Fruit fly (Drosophila melanogaster) whole organism, wandering third instar larva: ENCODE results near the gene Hrb87F.

ENCODE experiments used
- Abd-B ChIP-seq: fragments of >200 bp; optimal IDR thresholded peaks from 2 replicates; lab custom pipeline; 2017; ENCODE audit warnings: missing biosample characterization, missing genetic modification characterization
- CG32264 ChIP-seq: fragments of 200-800 bp; sonication (Bioruptor generic); optimal IDR thresholded peaks from 2 replicates; lab custom pipeline; 2016; ENCODE audit warnings: missing biosample characterization, missing genetic modification characterization
- CG9705 ChIP-seq: fragments of 200-800 bp; sonication (Bioruptor generic); optimal IDR thresholded peaks from 2 replicates; lab custom pipeline; 2018; ENCODE audit warnings: missing biosample characterization, mild to moderate bottlenecking, missing genetic modification characterization
- CrebA ChIP-seq: fragments of 200-800 bp; sonication (Bioruptor generic); optimal IDR thresholded peaks from 2 replicates; lab custom pipeline; 2016; ENCODE audit warnings: missing biosample characterization, mild to moderate bottlenecking, missing genetic modification characterization, borderline replicate concordance
- Dfd ChIP-seq: fragments of >200 bp; optimal IDR thresholded peaks from 2 replicates; lab custom pipeline; 2017; ENCODE audit warnings: missing biosample characterization, missing genetic modification characterization
- Dif ChIP-seq: fragments of 200-275, 200-300 bp; sonication (Bioruptor generic); optimal IDR thresholded peaks from 2 replicates; lab custom pipeline; 2018; ENCODE audit warnings: missing biosample characterization, missing genetic modification characterization; ENCODE audit not compliant: partially characterized antibody
- GATAd ChIP-seq: sonication (Bioruptor generic); optimal IDR thresholded peaks from 2 replicates; lab custom pipeline; 2016; ENCODE audit warnings: missing biosample characterization, missing genetic modification characterization
- HLH106 ChIP-seq: fragments of 200-800 bp; optimal IDR thresholded peaks from 3 replicates; lab custom pipeline; 2019; ENCODE audit warnings: missing biosample characterization, mild to moderate bottlenecking, missing genetic modification characterization, moderate library complexity
- Hnf4 ChIP-seq: fragments of 200-800 bp; sonication (Bioruptor generic); optimal IDR thresholded peaks from 2 replicates; lab custom pipeline; 2016; ENCODE audit warnings: missing biosample characterization, mild to moderate bottlenecking, missing genetic modification characterization
- Hr78 ChIP-seq: fragments of >200 bp; optimal IDR thresholded peaks from 2 replicates; lab custom pipeline; 2017; ENCODE audit warnings: missing biosample characterization, missing genetic modification characterization
- Jra ChIP-seq: sonication (Bioruptor generic); optimal IDR thresholded peaks from 2 replicates; lab custom pipeline; 2016; ENCODE audit warnings: missing biosample characterization, missing genetic modification characterization
- Mio ChIP-seq: sonication (Bioruptor generic); optimal IDR thresholded peaks from 2 replicates; lab custom pipeline; 2016; ENCODE audit warnings: missing biosample characterization, missing genetic modification characterization
- Myc ChIP-seq: fragments of >200 bp; optimal IDR thresholded peaks from 2 replicates; lab custom pipeline; 2017
- OdsH ChIP-seq: fragments of 200-800 bp; sonication (Bioruptor generic); optimal IDR thresholded peaks from 2 replicates; lab custom pipeline; 2016; ENCODE audit warnings: missing biosample characterization, mild to moderate bottlenecking, missing genetic modification characterization
- Rel ChIP-seq, 2 experiments: fragments of 200-800 bp; sonication (Bioruptor generic) in 1 of 2; optimal IDR thresholded peaks; 2 replicates in 1 of 2; 3 replicates in 1 of 2; lab custom pipeline; 2016 to 2019; ENCODE audit warnings: mild to moderate bottlenecking in 2 of 2, missing biosample characterization in 2 of 2, missing genetic modification characterization in 2 of 2, moderate library complexity in 1 of 2
- Sp1 ChIP-seq: fragments of 200-800 bp; sonication (Bioruptor generic); optimal IDR thresholded peaks from 3 replicates; lab custom pipeline; 2019; ENCODE audit warnings: missing biosample characterization, mild to moderate bottlenecking, missing genetic modification characterization, moderate library complexity
- Vsx2 ChIP-seq: fragments of 200-300, 225-300 bp; sonication (Bioruptor generic); optimal IDR thresholded peaks from 2 replicates; lab custom pipeline; 2018; ENCODE audit warnings: missing biosample characterization, missing genetic modification characterization; ENCODE audit not compliant: partially characterized antibody
- br ChIP-seq: fragments of 200-800 bp; sonication (Bioruptor generic); optimal IDR thresholded peaks from 2 replicates; lab custom pipeline; 2016; ENCODE audit warnings: missing biosample characterization, missing genetic modification characterization
- brk ChIP-seq: fragments of 200-800 bp; sonication (Bioruptor generic); optimal IDR thresholded peaks from 2 replicates; lab custom pipeline; 2016; ENCODE audit warnings: missing biosample characterization, mild to moderate bottlenecking, missing genetic modification characterization
- dmrt93B ChIP-seq: fragments of 200-800 bp; sonication (Bioruptor generic); optimal IDR thresholded peaks from 2 replicates; lab custom pipeline; 2018; ENCODE audit warnings: missing biosample characterization, mild to moderate bottlenecking, missing genetic modification characterization
- ey ChIP-seq: fragments of 200-800 bp; sonication (Bioruptor generic); optimal IDR thresholded peaks from 2 replicates; lab custom pipeline; 2016; ENCODE audit warnings: missing biosample characterization, missing genetic modification characterization
- foxo ChIP-seq, 2 experiments: fragments of 200-800 bp; sonication (Bioruptor generic); optimal IDR thresholded peaks; 2 replicates in 1 of 2; 3 replicates in 1 of 2; lab custom pipeline; 2016 to 2017; ENCODE audit warnings: missing biosample characterization in 2 of 2, missing genetic modification characterization in 2 of 2
- fru ChIP-seq: fragments of 200-800 bp; sonication (Bioruptor generic); optimal IDR thresholded peaks from 3 replicates; lab custom pipeline; 2016; ENCODE audit warnings: missing biosample characterization, mild to moderate bottlenecking, missing genetic modification characterization
- h ChIP-seq: fragments of 200-800 bp; sonication (Bioruptor generic); optimal IDR thresholded peaks from 3 replicates; lab custom pipeline; 2016; ENCODE audit warnings: missing biosample characterization, mild to moderate bottlenecking, missing genetic modification characterization
- jim ChIP-seq: fragments of 175-275, 200-325 bp; sonication (Bioruptor generic); optimal IDR thresholded peaks from 2 replicates; lab custom pipeline; 2016; ENCODE audit warnings: missing biosample characterization, mild to moderate bottlenecking, missing genetic modification characterization
- lola ChIP-seq: fragments of >200 bp; optimal IDR thresholded peaks from 2 replicates; lab custom pipeline; 2017; ENCODE audit warnings: missing biosample characterization, missing genetic modification characterization
- pan ChIP-seq: fragments of >200 bp; optimal IDR thresholded peaks from 2 replicates; lab custom pipeline; 2017
- psq ChIP-seq: fragments of 200-800 bp; sonication (Bioruptor generic); optimal IDR thresholded peaks from 3 replicates; lab custom pipeline; 2017; ENCODE audit warnings: missing biosample characterization, mild to moderate bottlenecking, missing genetic modification characterization, moderate library complexity
- rgr ChIP-seq: fragments of 200-800 bp; sonication (Bioruptor generic); optimal IDR thresholded peaks from 3 replicates; lab custom pipeline; 2016; ENCODE audit warnings: missing biosample characterization, mild to moderate bottlenecking, missing genetic modification characterization
- sage ChIP-seq: fragments of 200-800 bp; sonication (Bioruptor generic); optimal IDR thresholded peaks from 2 replicates; lab custom pipeline; 2016; ENCODE audit warnings: missing biosample characterization, mild to moderate bottlenecking, missing genetic modification characterization
- sv ChIP-seq: fragments of 200-800 bp; sonication (Bioruptor generic); optimal IDR thresholded peaks from 3 replicates; lab custom pipeline; 2016; ENCODE audit warnings: missing biosample characterization, missing genetic modification characterization
- tai ChIP-seq: sonication (Bioruptor generic); optimal IDR thresholded peaks from 2 replicates; lab custom pipeline; 2016; ENCODE audit warnings: missing biosample characterization, missing genetic modification characterization
- usp ChIP-seq: fragments of >200 bp; optimal IDR thresholded peaks from 2 replicates; lab custom pipeline; 2017; ENCODE audit warnings: missing biosample characterization, missing genetic modification characterization
- woc ChIP-seq: sonication (Bioruptor generic); optimal IDR thresholded peaks from 2 replicates; lab custom pipeline; 2016; ENCODE audit warnings: missing biosample characterization, mild to moderate bottlenecking, missing genetic modification characterization

Gene Hrb87F

DNA sequence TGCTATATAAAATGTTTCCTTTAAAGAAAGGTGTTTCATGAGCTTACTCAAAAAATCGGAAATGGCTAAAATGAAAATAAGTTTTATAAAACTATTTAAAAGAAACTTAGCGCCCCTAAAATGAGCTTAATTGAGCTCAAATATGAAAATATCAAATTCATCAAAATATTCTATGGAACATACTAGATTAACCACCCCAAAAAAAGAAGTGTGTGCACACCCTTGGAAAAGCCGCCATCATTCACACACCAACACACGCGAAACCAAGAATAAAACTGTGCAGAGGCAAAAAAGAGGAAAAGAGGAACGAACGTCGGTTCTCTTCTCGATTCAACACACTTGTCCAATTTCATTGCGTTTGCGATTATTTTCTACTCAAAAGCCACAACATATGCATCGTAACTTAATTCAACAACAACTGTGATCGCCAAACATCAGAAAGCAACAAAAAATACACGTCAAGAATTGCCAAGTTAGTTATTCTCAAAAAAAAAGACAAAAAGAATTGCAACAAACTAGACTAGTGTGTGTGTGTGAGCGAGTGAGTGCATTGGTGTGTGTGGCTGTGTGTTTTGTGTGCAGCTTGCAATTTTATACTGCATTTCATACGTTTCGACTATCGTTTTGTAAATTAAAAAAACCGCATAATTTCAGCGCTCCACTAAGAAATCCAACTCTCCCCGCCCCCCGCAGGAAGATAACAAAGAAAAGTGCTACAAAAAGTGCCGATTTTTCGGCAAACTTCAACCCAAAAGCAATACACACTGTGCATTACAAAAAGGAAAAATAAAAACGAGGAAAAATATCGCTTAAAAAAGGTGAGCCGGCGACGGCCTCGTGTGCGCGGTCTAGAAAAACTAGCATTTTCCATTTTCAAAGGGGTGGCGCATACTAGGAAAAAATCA lies 13.3 kb downstream of the Hrb87F start, which contains the start of gene rin (continued):
- TF ChIP-seq Rel (GFP tag; optimal IDR thresholded peaks at IDR 0.05; lab: Kevin White, UChicago) (no peak), Rel (tag; optimal IDR thresholded peaks at IDR 0.05; lab: Kevin White, UChicago) (peak; percentile 28), Hnf4 (GFP tag; lab: Kevin White, UChicago) (peak; percentile 25), tai (GFP tag; lab: Kevin White, UChicago) (peak; percentile 27), fru (GFP tag; lab: Kevin White, UChicago) (no peak), psq (GFP tag; lab: Kevin White, UChicago) (peak; percentile 37), CG9705 (no peak), foxo (GFP tag; optimal IDR thresholded peaks at IDR 0.05; lab: Kevin White, UChicago) (peak in 1 of 2 experiments; percentile 13), Dif (GFP tag; lab: Kevin White, UChicago) (no peak), sv (no peak), OdsH (GFP tag; lab: Kevin White, UChicago) (no peak), CrebA (GFP tag; lab: Kevin White, UChicago) (no peak), Jra (GFP tag; lab: Kevin White, UChicago) (no peak), sage (GFP tag; lab: Kevin White, UChicago) (no peak), Vsx2 (GFP tag; lab: Kevin White, UChicago) (no peak)
- TF ChIP-seq, all 38 proteins: peak for 10

DNA sequence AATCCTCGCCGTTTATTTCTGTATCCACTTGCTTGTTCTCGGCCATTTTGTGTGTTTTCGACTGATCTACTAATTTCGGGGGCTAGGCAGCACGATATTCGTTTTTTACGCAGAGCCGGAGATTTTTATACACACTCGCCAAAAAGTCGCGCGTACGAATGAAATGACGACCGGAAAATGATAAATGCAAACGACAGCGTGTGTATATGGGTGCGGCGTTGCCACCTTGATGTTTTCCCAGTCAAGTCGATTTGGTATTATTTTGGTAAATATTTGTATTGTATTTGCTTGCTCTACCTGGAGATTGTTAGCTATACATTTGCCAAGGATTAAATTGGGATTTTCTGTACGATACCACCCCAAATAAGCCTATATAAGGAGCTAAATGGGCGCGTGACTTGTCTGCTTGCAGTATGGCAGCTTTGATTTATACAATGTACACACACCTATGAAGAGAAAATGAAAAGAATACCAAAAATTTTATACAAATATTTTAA lies 14.4 kb downstream of the Hrb87F start, which contains the start of gene sqd:
Gene sqd (minus strand): TSS at position 431 of the 497 bp plus-strand sequence.
- no peak for TF ChIP-seq usp (GFP tag; lab: Kevin White, UChicago)
- TF ChIP-seq Vsx2 (GFP tag; lab: Kevin White, UChicago): no peak
- peak; percentile 3 for TF ChIP-seq brk (GFP tag; lab: Kevin White, UChicago)
- TF ChIP-seq lola: no peak
- peak; percentile 52 for TF ChIP-seq Hnf4 (GFP tag; lab: Kevin White, UChicago)
- TF ChIP-seq CG9705: peak; percentile 42
- no peak for TF ChIP-seq CrebA (GFP tag; lab: Kevin White, UChicago)
- TF ChIP-seq Rel (GFP tag; optimal IDR thresholded peaks at IDR 0.05; lab: Kevin White, UChicago): no peak
- TF ChIP-seq Rel (tag; optimal IDR thresholded peaks at IDR 0.05; lab: Kevin White, UChicago): no peak
- TF ChIP-seq CG32264 (GFP tag; lab: Kevin White, UChicago): peak; percentile 22
- TF ChIP-seq HLH106 (tag; lab: Kevin White, UChicago): peak; percentile 41
- TF ChIP-seq sage (GFP tag; lab: Kevin White, UChicago): peak; percentile 1
- no peak for TF ChIP-seq Jra (GFP tag; lab: Kevin White, UChicago)
- peak; percentile 63 for TF ChIP-seq rgr (GFP tag; lab: Kevin White, UChicago)
- TF ChIP-seq ey: peak; percentile 47
- TF ChIP-seq br (GFP tag; lab: Kevin White, UChicago): peak; percentile 50
- TF ChIP-seq h (GFP tag; lab: Kevin White, UChicago): peak; percentile 69
- TF ChIP-seq Dif (GFP tag; lab: Kevin White, UChicago): no peak
- TF ChIP-seq OdsH (GFP tag; lab: Kevin White, UChicago): peak; percentile 47
- peak; percentile 71 for TF ChIP-seq Sp1
- TF ChIP-seq Hr78 (GFP tag; lab: Kevin White, UChicago): no peak
- TF ChIP-seq dmrt93B (GFP tag; lab: Kevin White, UChicago): peak; percentile 54
- TF ChIP-seq Myc: peak; percentile 23
- TF ChIP-seq woc (GFP tag; lab: Kevin White, UChicago): peak; percentile 18
- no peak for TF ChIP-seq tai (GFP tag; lab: Kevin White, UChicago)
- TF ChIP-seq GATAd (GFP tag; lab: Kevin White, UChicago): no peak
- no peak for TF ChIP-seq Abd-B (GFP tag; lab: Kevin White, UChicago)
- peak; percentile 52 for TF ChIP-seq fru (GFP tag; lab: Kevin White, UChicago)
- TF ChIP-seq pan (lab: Kevin White, UChicago): no peak
- TF ChIP-seq Mio (GFP tag; lab: Kevin White, UChicago): no peak
- TF ChIP-seq foxo (GFP tag; optimal IDR thresholded peaks at IDR 0.05; lab: Kevin White, UChicago): peak; percentile 27 to 56
- peak; percentile 26 for TF ChIP-seq jim
- TF ChIP-seq Dfd (GFP tag; lab: Kevin White, UChicago): no peak
- TF ChIP-seq, all 38 proteins: peak for 18
